Worm (Caenorhabditis elegans) whole organism, young adult: ENCODE results near the gene srz-102.

Source experiments
- T07F8.4 ChIP-seq: sonication (generic microtip); optimal IDR thresholded peaks from 2 replicates; lab custom pipeline; 2016; ENCODE audit warnings: mild to moderate bottlenecking, missing genetic modification characterization, moderate library complexity, missing compliant biosample characterization
- Y79H2A.3 ChIP-seq: fragments of 200-800 bp; sonication (Bioruptor generic); conservative IDR thresholded peaks from 2 replicates; pipeline ENCODE4 v1.3.6; 2022; ENCODE audit warnings: missing genetic modification reagents, missing genetic modification characterization, missing compliant biosample characterization
- ccch-3 ChIP-seq: fragments of 200-800 bp; sonication (Bioruptor generic); optimal IDR thresholded peaks from 2 replicates; lab custom pipeline; 2018; ENCODE audit warnings: mild to moderate bottlenecking, missing genetic modification characterization, missing compliant biosample characterization
- dpl-1 ChIP-seq: fragments of 150-350 bp; optimal IDR thresholded peaks from 2 replicates; lab custom pipeline; 2014; ENCODE audit warnings: missing biosample characterization, missing genetic modification reagents, missing genetic modification characterization
- lin-26 ChIP-seq: fragments of 200-800 bp; sonication (Bioruptor generic); IDR thresholded peaks from 2 replicates; pipeline ENCODE4 v1.3.6; 2022; ENCODE audit warnings: missing genetic modification reagents, missing genetic modification characterization, missing compliant biosample characterization
- rec-8 ChIP-seq, 2 experiments: sonication (generic microtip); optimal IDR thresholded peaks; 2 replicates each; lab custom pipeline; 2016; ENCODE audit warnings: mild to moderate bottlenecking in 2 of 2, missing genetic modification characterization in 2 of 2, missing genetic modification reagents in 2 of 2, missing genotype in 2 of 2, missing biosample characterization in 1 of 2, missing compliant biosample characterization in 1 of 2, moderate library complexity in 1 of 2
- zfh-2 ChIP-seq: fragments of 200-800 bp; sonication (Bioruptor generic); conservative IDR thresholded peaks from 2 replicates; pipeline ENCODE4 v1.3.6; 2022; ENCODE audit warnings: missing genetic modification reagents, missing genetic modification characterization, missing compliant biosample characterization

ce11 chrV:16683359-16683758 is 4.0 kb upstream of the srz-102 start:
- no peak for TF ChIP-seq ccch-3 (GFP tag; lab: Kevin White, UChicago)
- TF ChIP-seq Y79H2A.3 (GFP tag; lab: Robert Waterston, UW), result no peak
- no peak for TF ChIP-seq dpl-1
- TF ChIP-seq rec-8 (tag; optimal IDR thresholded peaks at IDR 0.05; lab: Kevin White, UChicago), result no peak
- no peak for TF ChIP-seq lin-26
- TF ChIP-seq T07F8.4 (tag; lab: Kevin White, UChicago), result no peak
- TF ChIP-seq zfh-2 (GFP tag; lab: Robert Waterston, UW), result no peak
